Worm (Caenorhabditis elegans): ENCODE results near the gene idpc-1.

Gene idpc-1

DNA sequence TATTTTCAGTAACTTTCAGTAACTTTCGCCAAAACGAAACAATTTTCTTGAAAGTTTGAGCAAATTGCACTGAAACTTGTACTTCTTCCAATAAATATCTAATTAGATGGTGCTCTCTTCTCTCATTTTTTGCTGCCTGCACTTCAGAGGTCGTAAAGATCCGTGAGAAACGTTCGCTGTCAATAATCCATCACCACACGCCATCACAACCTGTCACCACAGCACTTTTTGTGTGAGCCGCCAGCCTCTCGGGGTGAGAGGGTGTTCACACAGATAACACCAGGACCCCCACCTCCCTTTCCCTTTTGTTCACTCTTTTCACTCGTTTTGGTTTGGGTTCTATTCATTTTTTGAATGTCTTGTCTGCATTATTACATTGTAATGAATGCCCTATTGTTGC, 25.5 kb downstream of the idpc-1 start:
- TF ChIP-seq lin-26 (GFP tag; IDR thresholded peaks at IDR 0.05): no peak

DNA sequence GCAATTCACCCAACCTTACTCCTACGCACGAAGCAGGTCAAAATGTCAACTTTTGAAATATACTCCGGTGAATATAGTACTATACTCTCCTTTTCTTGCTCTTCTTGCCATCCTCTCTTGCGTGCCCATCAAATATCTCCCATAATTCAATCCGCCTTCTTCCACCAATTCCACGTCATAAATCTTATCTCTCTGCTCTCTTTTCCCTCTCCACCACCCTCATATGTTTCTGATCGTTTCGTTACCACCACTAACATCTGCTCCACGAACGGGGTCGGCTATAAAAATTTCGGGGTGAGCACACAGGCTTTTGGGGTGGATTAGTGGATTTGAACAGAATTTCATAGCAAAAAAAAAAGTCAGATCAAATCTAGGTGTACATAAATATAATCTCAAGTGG, 27.0 kb downstream of the idpc-1 start:
- TF ChIP-seq atf-7 (tag; optimal IDR thresholded peaks at IDR 0.05) (no peak), lin-35 (GFP tag; optimal IDR thresholded peaks at IDR 0.05) (no peak), ccch-3 (GFP tag; optimal IDR thresholded peaks at IDR 0.05) (no peak), B0261.1 (tag; optimal IDR thresholded peaks at IDR 0.05) (no peak), D2030.7 (GFP tag; IDR thresholded peaks at IDR 0.05) (no peak), egrh-3 (GFP tag; IDR thresholded peaks at IDR 0.05) (no peak), let-607 (tag; optimal IDR thresholded peaks at IDR 0.05) (no peak), dox-1 (GFP tag; IDR thresholded peaks at IDR 0.05) (no peak), hmg-1.2 (GFP tag; IDR thresholded peaks at IDR 0.05) (no peak), F39B2.1 (GFP tag; IDR thresholded peaks at IDR 0.05) (no peak), nfyb-1 (GFP tag; IDR thresholded peaks at IDR 0.05) (no peak), lin-26 (GFP tag; IDR thresholded peaks at IDR 0.05) (no peak), T26A5.8 (tag; optimal IDR thresholded peaks at IDR 0.05) (no peak), let-526 (GFP tag; IDR thresholded peaks at IDR 0.05) (no peak)

DNA sequence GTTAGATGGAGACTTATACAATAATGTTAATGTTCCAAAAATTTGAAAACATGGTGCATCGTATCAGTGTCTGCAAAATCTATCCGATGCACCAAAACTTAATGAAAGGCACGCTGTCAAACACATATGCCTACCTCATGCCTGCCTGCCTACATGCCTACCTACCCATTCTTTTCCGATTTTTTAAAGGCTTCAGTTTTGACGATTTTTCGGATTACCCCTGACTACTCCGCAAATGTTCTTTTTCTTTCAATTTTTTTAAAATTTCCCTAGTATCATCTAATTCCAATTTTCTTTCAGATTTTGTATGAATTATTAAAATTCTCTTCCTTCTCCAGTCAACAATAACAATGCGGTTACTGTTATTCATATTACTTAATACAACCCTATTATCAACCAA, 29.6 kb downstream of the idpc-1 start, which contains the start of gene plr-1:
Gene plr-1 (plus strand): TSS at position 301 of the 400 bp plus-strand sequence.
- TF ChIP-seq B0035.1 (tag; optimal IDR thresholded peaks at IDR 0.05) (no peak), let-526 (GFP tag; IDR thresholded peaks at IDR 0.05) (no peak), snpc-4 (GFP tag; optimal IDR thresholded peaks at IDR 0.05) (no peak), snpc-4 (tag; optimal IDR thresholded peaks at IDR 0.05) (no peak)

DNA sequence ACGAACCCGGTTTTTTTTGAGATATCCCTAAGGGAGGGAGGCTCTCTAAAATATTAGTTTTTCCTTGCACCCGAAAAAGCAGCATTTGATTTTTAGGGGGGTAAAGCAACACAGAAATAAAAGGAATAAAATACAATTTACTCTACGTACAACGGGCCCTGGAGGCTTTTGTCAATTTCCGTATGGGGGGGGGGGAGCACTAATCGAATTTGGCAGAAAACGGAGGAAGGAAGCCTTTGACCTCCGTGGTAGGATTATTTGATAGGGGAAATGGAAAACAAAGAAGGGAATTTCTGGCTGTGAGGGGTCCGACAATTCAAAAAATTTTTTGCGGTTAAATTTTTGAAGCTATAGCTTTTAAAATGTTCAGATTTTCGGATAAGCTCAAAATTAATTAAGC, 30.9 kb downstream of the idpc-1 start:
- no peak for TF ChIP-seq athp-1 (tag; optimal IDR thresholded peaks at IDR 0.05)
- no peak for TF ChIP-seq hlh-12 (tag; optimal IDR thresholded peaks at IDR 0.05)
- TF ChIP-seq nhr-179 (tag; optimal IDR thresholded peaks at IDR 0.05): no peak
- no peak for TF ChIP-seq gei-17 (GFP tag; optimal IDR thresholded peaks at IDR 0.05)
- no peak for TF ChIP-seq attf-5 (GFP tag; optimal IDR thresholded peaks at IDR 0.05)
- TF ChIP-seq let-526 (GFP tag; IDR thresholded peaks at IDR 0.05): no peak
- no peak for TF ChIP-seq ccch-3 (GFP tag; optimal IDR thresholded peaks at IDR 0.05)
- TF ChIP-seq F57A8.1 (GFP tag; optimal IDR thresholded peaks at IDR 0.05): no peak
- no peak for TF ChIP-seq ets-4 (GFP tag; optimal IDR thresholded peaks at IDR 0.05)
- TF ChIP-seq xnd-1 (tag; optimal IDR thresholded peaks at IDR 0.05): no peak
- no peak for TF ChIP-seq lir-1 (GFP tag; conservative IDR thresholded peaks at IDR 0.05)
- TF ChIP-seq tbp1 (GFP tag; optimal IDR thresholded peaks at IDR 0.05): no peak

DNA sequence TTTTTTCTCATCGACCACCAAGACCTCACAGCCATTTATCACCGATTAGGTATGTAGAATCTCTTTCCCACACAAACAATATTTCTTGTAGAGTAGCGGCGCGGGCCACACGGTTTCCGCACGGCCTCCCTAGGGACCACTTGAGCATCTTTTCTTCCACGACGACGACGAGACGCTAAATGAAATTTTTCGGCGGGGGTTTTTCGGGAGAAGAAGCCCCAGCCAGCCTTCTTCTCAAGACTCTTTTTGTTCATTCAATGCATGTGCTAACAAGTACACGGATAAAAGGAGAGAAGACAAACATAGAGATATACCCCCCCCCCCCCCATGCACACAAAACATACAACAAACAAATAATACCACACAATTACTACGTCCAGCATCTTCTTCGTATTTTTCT, 32.0 kb downstream of the idpc-1 start:
- TF ChIP-seq B0336.3 (GFP tag; IDR thresholded peaks at IDR 0.05): no peak
- TF ChIP-seq attf-6 (GFP tag; IDR thresholded peaks at IDR 0.05): no peak
- no peak for TF ChIP-seq cebp-1 (GFP tag; IDR thresholded peaks at IDR 0.05)
- no peak for TF ChIP-seq cebp-1 (tag; optimal IDR thresholded peaks at IDR 0.05)
- TF ChIP-seq C17E4.6 (GFP tag; IDR thresholded peaks at IDR 0.05): no peak
- TF ChIP-seq Y53F4B.3 (GFP tag; IDR thresholded peaks at IDR 0.05): no peak
- TF ChIP-seq zim-3 (tag; optimal IDR thresholded peaks at IDR 0.05): no peak
- no peak for TF ChIP-seq sea-2 (GFP tag; IDR thresholded peaks at IDR 0.05)
- no peak for TF ChIP-seq unc-62 (GFP tag; optimal IDR thresholded peaks at IDR 0.05)
- no peak for TF ChIP-seq xnd-1 (tag; optimal IDR thresholded peaks at IDR 0.05)
- no peak for TF ChIP-seq lin-35 (GFP tag; optimal IDR thresholded peaks at IDR 0.05)
- no peak for TF ChIP-seq ceh-100 (GFP tag; IDR thresholded peaks at IDR 0.05)
- TF ChIP-seq ztf-22 (GFP tag; optimal IDR thresholded peaks at IDR 0.05): no peak
- no peak for TF ChIP-seq ceh-40 (GFP tag; IDR thresholded peaks at IDR 0.05)
- no peak for TF ChIP-seq let-607 (tag; optimal IDR thresholded peaks at IDR 0.05)
- no peak for TF ChIP-seq K11D2.4 (GFP tag; IDR thresholded peaks at IDR 0.05)
- no peak for TF ChIP-seq tbp1 (GFP tag; optimal IDR thresholded peaks at IDR 0.05)
- no peak for TF ChIP-seq pbrm-1 (GFP tag; IDR thresholded peaks at IDR 0.05)
